Fruit fly (Drosophila melanogaster) Kc167 (cell line): ENCODE measurements around the gene Pgant6.

Experiments
- Sin3A ChIP-seq: fragments of >200 bp; optimal IDR thresholded peaks from 2 replicates; lab custom pipeline; 2018; ENCODE audit warnings: missing external identifiers
- insv ChIP-seq: fragments of >200 bp; optimal IDR thresholded peaks from 3 replicates; lab custom pipeline; 2018; ENCODE audit warnings: missing external identifiers

dm6 chr3L:2780711-2781110 lies 1.3 kb upstream of the Pgant6 start, which contains the start of gene mRpS35:
- TF ChIP-seq insv (lab: Kevin White, UChicago) (no peak), Sin3A (lab: Kevin White, UChicago) (no peak)
